Fruit fly (Drosophila melanogaster): ENCODE measurements around the gene CG5687.
A peak's percentile ranks its signal among the peaks of the same experiment; 100 is the strongest.

Gene CG5687

dm6 chr3L:1962964-1963363, 24.1 kb upstream of the CG5687 start, which contains the start of gene SCOT (continued):
- TF ChIP-seq Eip78C (GFP tag) (no peak), Sox14 (GFP tag; optimal IDR thresholded peaks at IDR 0.05) (peak; percentile 98), CG6808 (GFP tag; optimal IDR thresholded peaks at IDR 0.05) (peak; percentile 87), acj6 (GFP tag; optimal IDR thresholded peaks at IDR 0.05) (peak; percentile 97), CG10669 (GFP tag; optimal IDR thresholded peaks at IDR 0.05) (peak; percentile 91), svp (GFP tag) (peak; percentile 93), Hr39 (GFP tag; optimal IDR thresholded peaks at IDR 0.05) (peak; percentile 95), CG34406 (GFP tag; optimal IDR thresholded peaks at IDR 0.05) (peak; percentile 91), Met (GFP tag; optimal IDR thresholded peaks at IDR 0.05) (peak; percentile 90), net (GFP tag; optimal IDR thresholded peaks at IDR 0.05) (peak; percentile 95), fkh (GFP tag; optimal IDR thresholded peaks at IDR 0.05) (no peak), esn (GFP tag; optimal IDR thresholded peaks at IDR 0.05) (peak; percentile 93), CG7368 (GFP tag; optimal IDR thresholded peaks at IDR 0.05) (peak; percentile 93), CG16779 (tag; optimal IDR thresholded peaks at IDR 0.05) (peak; percentile 90), lz (GFP tag; optimal IDR thresholded peaks at IDR 0.05) (peak; percentile 90), Ets21C (GFP tag; optimal IDR thresholded peaks at IDR 0.05) (no peak), Hr38 (GFP tag; optimal IDR thresholded peaks at IDR 0.05) (peak; percentile 92), CG8319 (GFP tag; optimal IDR thresholded peaks at IDR 0.05) (peak; percentile 69), dsx (GFP tag; optimal IDR thresholded peaks at IDR 0.05; ENCODE audit: poor library complexity, severe bottlenecking) (peak; percentile 87), CG3919 (GFP tag; optimal IDR thresholded peaks at IDR 0.05) (peak; percentile 97), CG9139 (GFP tag; optimal IDR thresholded peaks at IDR 0.05) (peak; percentile 77), CG6276 (GFP tag; optimal IDR thresholded peaks at IDR 0.05) (peak; percentile 94), cyc (GFP tag; optimal IDR thresholded peaks at IDR 0.05) (peak; percentile 92), fd85E (GFP tag; optimal IDR thresholded peaks at IDR 0.05) (peak; percentile 71), dac (GFP tag; optimal IDR thresholded peaks at IDR 0.05) (peak; percentile 92), Smox (GFP tag; optimal IDR thresholded peaks at IDR 0.05) (peak; percentile 89), salr (GFP tag; optimal IDR thresholded peaks at IDR 0.05) (peak; percentile 92 to 95)

- TF ChIP-seq CG6163 (GFP tag; IDR thresholded peaks at IDR 0.05), result 0 out of 3 replicates have a peak, but pooled peaks have one; percentile 10
- no peak for TF ChIP-seq CG31627 (GFP tag; optimal IDR thresholded peaks at IDR 0.05)
- TF ChIP-seq Sox14 (GFP tag; optimal IDR thresholded peaks at IDR 0.05), result no peak
- TF ChIP-seq Smox (GFP tag; optimal IDR thresholded peaks at IDR 0.05), result no peak
- no peak for TF ChIP-seq Eip75B (GFP tag; optimal IDR thresholded peaks at IDR 0.05)
- peak; percentile 94 for TF ChIP-seq Blimp-1 (GFP tag; optimal IDR thresholded peaks at IDR 0.05)
- no peak for TF ChIP-seq CG9139 (GFP tag; optimal IDR thresholded peaks at IDR 0.05)
- TF ChIP-seq fkh (GFP tag; optimal IDR thresholded peaks at IDR 0.05), result no peak
- TF ChIP-seq CG15336 (GFP tag; IDR thresholded peaks at IDR 0.05), result no peak
- no peak for TF ChIP-seq fd85E (GFP tag; optimal IDR thresholded peaks at IDR 0.05)
These were observed 8.7 kb upstream of the CG5687 start, which contains the start of the genes mu2 and Cnb for dm6 chr3L:1947463-1948126. Gene mu2 (minus strand): TSS chr3L:1947475. Gene Cnb (plus strand): TSS chr3L:1947565.

dm6 chr3L:1940843-1941418, 2.0 kb upstream of the CG5687 start, which contains the start of gene Mfap1:
Gene Mfap1 (plus strand): TSS chr3L:1941068.
- TF ChIP-seq salr (GFP tag; optimal IDR thresholded peaks at IDR 0.05) (no peak), cyc (GFP tag; optimal IDR thresholded peaks at IDR 0.05) (peak; percentile 0), esn (GFP tag; optimal IDR thresholded peaks at IDR 0.05) (peak; percentile 8)

dm6 chr3L:1939983-1940504, 1.1 kb upstream of the CG5687 start:
- TF ChIP-seq Eip78C (GFP tag) (peak; percentile 40), CG6854 (GFP tag; optimal IDR thresholded peaks at IDR 0.05) (peak; percentile 18), CG3919 (GFP tag; optimal IDR thresholded peaks at IDR 0.05) (no peak), Ets21C (GFP tag; optimal IDR thresholded peaks at IDR 0.05) (no peak), CG8632 (GFP tag; optimal IDR thresholded peaks at IDR 0.05) (no peak), CG6792 (GFP tag; optimal IDR thresholded peaks at IDR 0.05) (no peak), CG8319 (GFP tag; optimal IDR thresholded peaks at IDR 0.05) (no peak), CG11902 (GFP tag; optimal IDR thresholded peaks at IDR 0.05) (no peak), Met (GFP tag; optimal IDR thresholded peaks at IDR 0.05) (no peak), dac (GFP tag; optimal IDR thresholded peaks at IDR 0.05) (no peak), cyc (GFP tag; optimal IDR thresholded peaks at IDR 0.05) (no peak), Blimp-1 (GFP tag; optimal IDR thresholded peaks at IDR 0.05) (no peak), CG10631 (GFP tag; optimal IDR thresholded peaks at IDR 0.05) (no peak), topi (GFP tag; optimal IDR thresholded peaks at IDR 0.05) (no peak), eg (GFP tag; IDR thresholded peaks at IDR 0.05) (no peak), Hr4 (GFP tag; optimal IDR thresholded peaks at IDR 0.05) (no peak), vri (GFP tag; optimal IDR thresholded peaks at IDR 0.05) (no peak), CG8119 (GFP tag; IDR thresholded peaks at IDR 0.05) (no peak), esn (GFP tag; optimal IDR thresholded peaks at IDR 0.05) (no peak), CG4318 (GFP tag; optimal IDR thresholded peaks at IDR 0.05) (no peak)

All from whole organism, prepupa.